Fruit fly (Drosophila melanogaster) whole organism, prepupa: ENCODE measurements around the gene Exo70.
A peak's percentile ranks its signal among the peaks of the same experiment; 100 is the strongest.

Experiments
- Blimp-1 ChIP-seq: fragments of 200-800 bp; sonication (Bioruptor generic); optimal IDR thresholded peaks from 3 replicates; lab custom pipeline; 2017; ENCODE audit warnings: missing biosample characterization, missing genetic modification characterization, mild to moderate bottlenecking, moderate library complexity, missing genetic modification reagents
- CG10631 ChIP-seq: fragments of 200-800 bp; sonication (Bioruptor generic); optimal IDR thresholded peaks from 2 replicates; lab custom pipeline; 2016; ENCODE audit warnings: missing biosample characterization, missing genetic modification characterization
- CG10669 ChIP-seq: fragments of 200-800 bp; sonication (Bioruptor generic); optimal IDR thresholded peaks from 3 replicates; lab custom pipeline; 2018; ENCODE audit warnings: missing biosample characterization, mild to moderate bottlenecking, missing genetic modification characterization, moderate library complexity
- CG11762 ChIP-seq: fragments of 200-800 bp; sonication (Bioruptor generic); optimal IDR thresholded peaks from 3 replicates; lab custom pipeline; 2016; ENCODE audit warnings: missing biosample characterization, missing genetic modification characterization; ENCODE audit not compliant: insufficient read depth
- CG11902 ChIP-seq: fragments of 200-800 bp; sonication (Bioruptor generic); optimal IDR thresholded peaks from 3 replicates; lab custom pipeline; 2016; ENCODE audit warnings: missing biosample characterization, missing genetic modification characterization
- CG1621 ChIP-seq: fragments of 200-800 bp; sonication (Bioruptor generic); optimal IDR thresholded peaks from 3 replicates; lab custom pipeline; 2018; ENCODE audit warnings: missing biosample characterization, mild to moderate bottlenecking, missing genetic modification characterization
- CG3032 ChIP-seq: fragments of 200-800 bp; optimal IDR thresholded peaks from 2 replicates; lab custom pipeline; 2019; ENCODE audit warnings: missing biosample characterization, mild to moderate bottlenecking, missing genetic modification characterization, moderate library complexity
- CG32006 ChIP-seq: fragments of 200-800 bp; sonication (Bioruptor generic); optimal IDR thresholded peaks from 3 replicates; lab custom pipeline; 2017; ENCODE audit warnings: missing biosample characterization, mild to moderate bottlenecking, missing genetic modification characterization
- CG34406 ChIP-seq: fragments of 200-800 bp; sonication (Bioruptor generic); optimal IDR thresholded peaks from 3 replicates; lab custom pipeline; 2016; ENCODE audit warnings: missing biosample characterization, missing genetic modification characterization
- CG3919 ChIP-seq: fragments of 200-800 bp; sonication (Bioruptor generic); optimal IDR thresholded peaks from 3 replicates; lab custom pipeline; 2016; ENCODE audit warnings: missing biosample characterization, missing genetic modification characterization
- CG6163 ChIP-seq: fragments of 200-800 bp; sonication (Bioruptor generic); IDR thresholded peaks from 3 replicates; pipeline ENCODE4 v1.3.6; 2022; ENCODE audit warnings: missing biosample characterization, missing genetic modification characterization
- CG6276 ChIP-seq: fragments of 200-800 bp; sonication (Bioruptor generic); optimal IDR thresholded peaks from 2 replicates; lab custom pipeline; 2017; ENCODE audit warnings: missing biosample characterization, mild to moderate bottlenecking, missing genetic modification characterization
- CG6792 ChIP-seq: fragments of 200-800 bp; sonication (Bioruptor generic); optimal IDR thresholded peaks from 3 replicates; lab custom pipeline; 2016; ENCODE audit warnings: missing biosample characterization, missing genetic modification characterization
- CG6808 ChIP-seq: fragments of 200-800 bp; sonication (Bioruptor generic); optimal IDR thresholded peaks from 3 replicates; lab custom pipeline; 2017; ENCODE audit warnings: missing biosample characterization, missing genetic modification characterization, mild to moderate bottlenecking, moderate library complexity, missing genetic modification reagents
- CG6854 ChIP-seq: fragments of 200-800 bp; sonication (Bioruptor generic); optimal IDR thresholded peaks from 2 replicates; lab custom pipeline; 2017; ENCODE audit warnings: missing biosample characterization, mild to moderate bottlenecking, missing genetic modification characterization
- CG8119 ChIP-seq: fragments of 200-800 bp; sonication (Bioruptor generic); IDR thresholded peaks from 3 replicates; pipeline ENCODE4 v1.3.6; 2022; ENCODE audit warnings: missing biosample characterization, missing genetic modification characterization
- CG8319 ChIP-seq: fragments of 200-800 bp; sonication (Bioruptor generic); optimal IDR thresholded peaks from 3 replicates; lab custom pipeline; 2016; ENCODE audit warnings: missing biosample characterization, missing genetic modification characterization
- CG8632 ChIP-seq: fragments of 200-800 bp; sonication (Bioruptor generic); optimal IDR thresholded peaks from 3 replicates; lab custom pipeline; 2016; ENCODE audit warnings: missing biosample characterization, missing genetic modification characterization
- CG9139 ChIP-seq: fragments of 200-800 bp; sonication (Bioruptor generic); optimal IDR thresholded peaks from 3 replicates; lab custom pipeline; 2017; ENCODE audit warnings: missing biosample characterization, mild to moderate bottlenecking, missing genetic modification characterization
- Eip75B ChIP-seq: fragments of 200-800 bp; sonication (Bioruptor generic); optimal IDR thresholded peaks from 3 replicates; lab custom pipeline; 2016; ENCODE audit warnings: missing biosample characterization, missing genetic modification characterization
- Eip78C ChIP-seq: fragments of 200-800 bp; sonication (Bioruptor generic); peaks from one replicate; lab custom pipeline; 2016; ENCODE audit warnings: missing biosample characterization, missing genetic modification characterization
- Ets21C ChIP-seq: fragments of 200-800 bp; sonication (Bioruptor generic); optimal IDR thresholded peaks from 3 replicates; lab custom pipeline; 2016; ENCODE audit warnings: missing biosample characterization, missing genetic modification characterization
- Ets96B ChIP-seq: fragments of 200-800 bp; optimal IDR thresholded peaks from 2 replicates; lab custom pipeline; 2019; ENCODE audit warnings: missing biosample characterization, mild to moderate bottlenecking, missing genetic modification characterization, moderate library complexity
- Gug ChIP-seq: fragments of 200-800 bp; sonication (Bioruptor generic); IDR thresholded peaks from 2 replicates; pipeline ENCODE4 v1.3.6; 2022; ENCODE audit warnings: missing biosample characterization, missing genetic modification characterization
- Lpt ChIP-seq: fragments of 200-800 bp; sonication (Bioruptor generic); optimal IDR thresholded peaks from 3 replicates; lab custom pipeline; 2016; ENCODE audit warnings: missing biosample characterization, missing genetic modification characterization
- Met ChIP-seq: fragments of 200-800 bp; sonication (Bioruptor generic); optimal IDR thresholded peaks from 3 replicates; lab custom pipeline; 2016; ENCODE audit warnings: missing biosample characterization, missing genetic modification characterization
- OdsH ChIP-seq: fragments of 200-800 bp; sonication (Bioruptor generic); optimal IDR thresholded peaks from 3 replicates; lab custom pipeline; 2016; ENCODE audit warnings: missing biosample characterization, missing genetic modification characterization
- Sox102F ChIP-seq: fragments of 200-800 bp; sonication (Bioruptor generic); optimal IDR thresholded peaks from 2 replicates; lab custom pipeline; 2016; ENCODE audit warnings: missing biosample characterization, mild to moderate bottlenecking, missing genetic modification characterization
- Sox14 ChIP-seq: fragments of 200-800 bp; sonication (Bioruptor generic); optimal IDR thresholded peaks from 3 replicates; lab custom pipeline; 2016; ENCODE audit warnings: missing biosample characterization, missing genetic modification characterization
- Sox15 ChIP-seq: fragments of 200-800 bp; sonication (Bioruptor generic); optimal IDR thresholded peaks from 3 replicates; lab custom pipeline; 2016; ENCODE audit warnings: missing biosample characterization, missing genetic modification characterization
- achi ChIP-seq: fragments of 200-800 bp; sonication (Bioruptor generic); optimal IDR thresholded peaks from 3 replicates; lab custom pipeline; 2016; ENCODE audit warnings: missing biosample characterization, missing genetic modification characterization
- acj6 ChIP-seq: fragments of 200-800 bp; sonication (Bioruptor generic); optimal IDR thresholded peaks from 3 replicates; lab custom pipeline; 2016; ENCODE audit warnings: missing biosample characterization, missing genetic modification characterization
- cyc ChIP-seq: fragments of 200-800 bp; sonication (Bioruptor generic); optimal IDR thresholded peaks from 3 replicates; lab custom pipeline; 2016; ENCODE audit warnings: missing biosample characterization, missing genetic modification characterization
- dsx ChIP-seq: fragments of 200-800 bp; optimal IDR thresholded peaks from 3 replicates; lab custom pipeline; 2019; ENCODE audit warnings: missing biosample characterization, mild to moderate bottlenecking, missing genetic modification characterization, moderate library complexity; ENCODE audit not compliant: poor library complexity, severe bottlenecking
- esn ChIP-seq: fragments of 200-800 bp; sonication (Bioruptor generic); optimal IDR thresholded peaks from 2 replicates; lab custom pipeline; 2016; ENCODE audit warnings: missing biosample characterization, mild to moderate bottlenecking, missing genetic modification characterization, moderate library complexity
- fd59A ChIP-seq: fragments of 200-800 bp; sonication (Bioruptor generic); optimal IDR thresholded peaks from 2 replicates; lab custom pipeline; 2017; ENCODE audit warnings: missing biosample characterization, mild to moderate bottlenecking, missing genetic modification characterization, missing genetic modification reagents
- fd85E ChIP-seq: fragments of 200-800 bp; sonication (Bioruptor generic); optimal IDR thresholded peaks from 3 replicates; lab custom pipeline; 2016; ENCODE audit warnings: missing biosample characterization, missing genetic modification characterization
- fkh ChIP-seq: fragments of 200-800 bp; sonication (Bioruptor generic); optimal IDR thresholded peaks from 3 replicates; lab custom pipeline; 2017; ENCODE audit warnings: missing biosample characterization, mild to moderate bottlenecking, missing genetic modification characterization, moderate library complexity
- pdm3 ChIP-seq: fragments of 200-800 bp; sonication (Bioruptor generic); optimal IDR thresholded peaks from 3 replicates; lab custom pipeline; 2016; ENCODE audit warnings: missing biosample characterization, missing genetic modification characterization
- salr ChIP-seq, 2 experiments: fragments of 200-800 bp; sonication (Bioruptor generic); optimal IDR thresholded peaks; 3 replicates each; lab custom pipeline; 2016 to 2018; ENCODE audit warnings: missing biosample characterization in 2 of 2, missing genetic modification characterization in 2 of 2, mild to moderate bottlenecking in 1 of 2
- ss ChIP-seq, 2 experiments: fragments of 200-800 bp; sonication (Bioruptor generic); optimal IDR thresholded peaks; 2 replicates in 1 of 2; 3 replicates in 1 of 2; lab custom pipeline; 2017 to 2018; ENCODE audit warnings: mild to moderate bottlenecking in 2 of 2, missing biosample characterization in 2 of 2, missing genetic modification characterization in 2 of 2, moderate library complexity in 1 of 2
- svp ChIP-seq: fragments of 200-800 bp; sonication (Bioruptor generic); peaks from one replicate; lab custom pipeline; 2016; ENCODE audit warnings: missing biosample characterization, missing genetic modification characterization
- topi ChIP-seq: fragments of 200-800 bp; sonication (Bioruptor generic); optimal IDR thresholded peaks from 3 replicates; lab custom pipeline; 2016; ENCODE audit warnings: missing biosample characterization, missing genetic modification characterization
- vri ChIP-seq: fragments of 200-800 bp; sonication (Bioruptor generic); optimal IDR thresholded peaks from 3 replicates; lab custom pipeline; 2016; ENCODE audit warnings: missing biosample characterization, mild to moderate bottlenecking, missing genetic modification characterization

The Exo70 gene

DNA sequence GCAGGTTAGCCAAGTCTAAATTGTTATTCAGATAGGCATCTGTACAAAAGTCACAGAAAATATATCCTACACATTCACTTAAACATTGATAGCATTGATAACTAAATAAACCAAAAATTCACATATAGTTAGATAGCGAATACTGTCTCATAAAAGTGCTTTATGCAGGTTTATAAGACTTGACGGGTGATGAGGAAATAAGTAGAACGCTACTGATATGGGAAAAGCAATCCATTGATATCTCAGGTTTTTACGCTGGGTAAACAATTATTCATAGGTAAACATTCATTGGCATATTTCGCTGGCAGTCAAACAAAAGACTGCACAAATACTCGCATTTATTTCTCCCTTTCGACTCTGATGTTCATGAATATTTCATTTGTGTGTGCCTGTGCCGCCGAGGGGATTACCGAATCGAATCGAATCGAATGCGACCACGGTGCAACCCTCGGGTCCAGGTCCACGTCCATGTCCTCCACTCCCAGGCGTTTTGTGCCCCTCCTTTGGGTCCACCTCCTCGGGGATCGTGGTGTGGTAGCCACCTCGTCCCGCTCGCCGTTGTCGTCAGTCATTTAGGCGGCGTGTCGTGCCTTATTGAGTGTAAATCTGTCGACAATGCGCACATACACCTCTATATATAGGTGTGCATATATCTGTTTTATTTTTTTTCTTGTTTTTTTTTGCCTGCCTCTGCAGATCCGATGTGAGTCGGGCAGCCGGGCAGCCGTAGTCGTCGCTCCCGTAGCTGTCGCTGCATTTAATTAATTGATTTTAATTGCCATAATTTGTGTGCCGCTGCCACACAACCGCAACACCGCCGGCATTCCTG is 48.6 kb downstream of the Exo70 start (continued):
- TF ChIP-seq CG6276 (GFP tag; lab: Kevin White, UChicago) = peak; percentile 17
- TF ChIP-seq Lpt (GFP tag; lab: Kevin White, UChicago) = peak; percentile 43
- TF ChIP-seq Met (GFP tag; lab: Kevin White, UChicago) = peak; percentile 19
- peak; percentile 35 for TF ChIP-seq CG3919 (GFP tag; lab: Kevin White, UChicago)
- TF ChIP-seq CG11762 (GFP tag; lab: Kevin White, UChicago) = peak; percentile 28
- TF ChIP-seq fd85E (GFP tag; lab: Kevin White, UChicago) = no peak
- peak; percentile 69 for TF ChIP-seq CG32006
- peak; percentile 33 for TF ChIP-seq vri
- peak in 1 of 2 experiments; percentile 31 for TF ChIP-seq ss (GFP tag; optimal IDR thresholded peaks at IDR 0.05; lab: Kevin White, UChicago)
- peak in 1 of 2 experiments; percentile 17 for TF ChIP-seq salr (GFP tag; optimal IDR thresholded peaks at IDR 0.05; lab: Kevin White, UChicago)
- TF ChIP-seq CG9139 (GFP tag; lab: Kevin White, UChicago) = peak; percentile 59
- TF ChIP-seq CG8632 (GFP tag; lab: Kevin White, UChicago) = peak; percentile 53
- peak; percentile 56 for TF ChIP-seq pdm3 (GFP tag; lab: Kevin White, UChicago)
- TF ChIP-seq svp = peak; percentile 75
- peak; percentile 21 for TF ChIP-seq Sox15 (GFP tag; lab: Kevin White, UChicago)
- TF ChIP-seq CG8119 = no peak; the same call in 2 of the 3 replicates
- TF ChIP-seq topi (GFP tag; lab: Kevin White, UChicago) = peak; percentile 8
- TF ChIP-seq achi (GFP tag; lab: Kevin White, UChicago) = peak; percentile 31
- TF ChIP-seq fd59A (GFP tag; lab: Kevin White, UChicago) = peak; percentile 31
- TF ChIP-seq CG6163 (GFP tag; lab: Robert Waterston, UW) = no peak; the same call in 2 of the 3 replicates
- TF ChIP-seq Eip75B (GFP tag; lab: Kevin White, UChicago) = no peak
- peak; percentile 21 for TF ChIP-seq CG6808 (GFP tag; lab: Kevin White, UChicago)
- TF ChIP-seq CG11902 (GFP tag; lab: Kevin White, UChicago) = peak; percentile 11
- peak; percentile 16 for TF ChIP-seq CG8319 (GFP tag; lab: Kevin White, UChicago)
- TF ChIP-seq CG1621 (tag; lab: Kevin White, UChicago) = no peak
- TF ChIP-seq Blimp-1 = no peak
- peak; percentile 36 for TF ChIP-seq Ets21C (GFP tag; lab: Kevin White, UChicago)
- TF ChIP-seq CG6792 (GFP tag; lab: Kevin White, UChicago) = no peak
- peak; percentile 35 for TF ChIP-seq OdsH (GFP tag; lab: Kevin White, UChicago)
- peak; percentile 52 for TF ChIP-seq CG10669 (GFP tag; lab: Kevin White, UChicago)
- no peak for TF ChIP-seq CG6854 (GFP tag; lab: Kevin White, UChicago)
- TF ChIP-seq fkh (GFP tag; lab: Kevin White, UChicago) = no peak
- TF ChIP-seq dsx (GFP tag; lab: Kevin White, UChicago) = no peak
- TF ChIP-seq, all 60 proteins: peak for 39

DNA sequence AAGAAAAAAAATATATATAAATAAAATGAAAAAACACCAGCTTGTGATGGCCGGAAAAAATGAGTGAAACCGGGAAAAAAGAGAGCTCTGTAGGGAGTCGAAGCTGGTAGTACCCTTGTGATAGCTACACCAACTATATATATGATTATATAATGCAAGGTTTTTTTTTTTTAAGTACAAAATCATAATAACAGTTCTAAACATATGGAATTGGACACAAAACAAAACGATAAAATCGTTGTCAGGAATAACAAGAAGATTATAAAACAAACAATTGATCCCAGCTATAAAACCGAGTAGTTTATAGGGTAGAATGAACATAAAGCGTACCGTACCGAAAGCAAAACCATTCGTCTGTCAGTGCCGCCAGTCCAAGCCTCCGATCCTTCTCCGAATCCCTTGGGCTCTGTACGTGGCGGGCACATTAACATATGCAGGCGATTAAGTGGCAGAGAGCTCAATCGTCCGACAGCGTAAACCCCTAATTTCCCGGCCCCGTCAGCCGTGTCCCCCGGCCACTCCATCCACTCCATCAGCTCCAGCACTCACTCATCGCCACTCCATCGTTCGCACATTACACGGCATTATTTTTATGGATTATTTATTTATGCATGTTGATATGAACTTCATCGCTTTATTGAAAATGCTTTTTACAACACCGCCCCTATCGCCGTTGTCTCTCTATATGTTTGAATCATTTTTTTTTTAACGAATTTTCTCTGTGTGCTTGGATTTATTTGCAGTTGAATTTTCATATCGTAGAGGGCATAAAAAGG is 49.8 kb downstream of the Exo70 start:
- TF ChIP-seq CG6792 (GFP tag; lab: Kevin White, UChicago) (peak; percentile 22), CG11902 (GFP tag; lab: Kevin White, UChicago) (no peak), CG8319 (GFP tag; lab: Kevin White, UChicago) (peak; percentile 35), Eip75B (GFP tag; lab: Kevin White, UChicago) (peak; percentile 7), pdm3 (GFP tag; lab: Kevin White, UChicago) (peak; percentile 0), CG6854 (GFP tag; lab: Kevin White, UChicago) (no peak), esn (GFP tag; lab: Kevin White, UChicago) (peak; percentile 51), salr (GFP tag; optimal IDR thresholded peaks at IDR 0.05; lab: Kevin White, UChicago) (no peak), Sox102F (GFP tag; lab: Kevin White, UChicago) (peak; percentile 14), ss (GFP tag; optimal IDR thresholded peaks at IDR 0.05; lab: Kevin White, UChicago) (peak in 1 of 2 experiments; percentile 38), CG1621 (tag; lab: Kevin White, UChicago) (peak; percentile 22), acj6 (GFP tag; lab: Kevin White, UChicago) (no peak), Ets96B (tag; lab: Kevin White, UChicago) (peak; percentile 6), Sox14 (GFP tag; lab: Kevin White, UChicago) (peak; percentile 15), Eip78C (GFP tag; lab: Kevin White, UChicago) (peak; percentile 93), CG10631 (GFP tag; lab: Kevin White, UChicago) (no peak), Lpt (GFP tag; lab: Kevin White, UChicago) (no peak), CG11762 (GFP tag; lab: Kevin White, UChicago) (peak; percentile 22), vri (no peak), CG34406 (GFP tag; lab: Kevin White, UChicago) (peak; percentile 47), CG3032 (tag; lab: Kevin White, UChicago) (peak; percentile 15), cyc (peak; percentile 19), Gug (GFP tag; lab: Robert Waterston, UW) (0 out of 2 replicates have a peak, but pooled peaks have one; percentile 9)
